Fruit fly (Drosophila melanogaster) whole organism, prepupa: ENCODE data around the gene CG15414.

Experiments
- Blimp-1 ChIP-seq: fragments of 200-800 bp; sonication (Bioruptor generic); optimal IDR thresholded peaks from 3 replicates; lab custom pipeline; 2017; ENCODE audit warnings: missing biosample characterization, missing genetic modification characterization, mild to moderate bottlenecking, moderate library complexity, missing genetic modification reagents
- CG10631 ChIP-seq: fragments of 200-800 bp; sonication (Bioruptor generic); optimal IDR thresholded peaks from 2 replicates; lab custom pipeline; 2016; ENCODE audit warnings: missing biosample characterization, missing genetic modification characterization
- CG10669 ChIP-seq: fragments of 200-800 bp; sonication (Bioruptor generic); optimal IDR thresholded peaks from 3 replicates; lab custom pipeline; 2018; ENCODE audit warnings: missing biosample characterization, mild to moderate bottlenecking, missing genetic modification characterization, moderate library complexity
- CG11294 ChIP-seq: fragments of 200-800 bp; sonication (Bioruptor generic); IDR thresholded peaks from 2 replicates; pipeline ENCODE4 v1.3.6; 2022; ENCODE audit warnings: missing biosample characterization, missing genetic modification characterization
- CG11762 ChIP-seq: fragments of 200-800 bp; sonication (Bioruptor generic); optimal IDR thresholded peaks from 3 replicates; lab custom pipeline; 2016; ENCODE audit warnings: missing biosample characterization, missing genetic modification characterization; ENCODE audit not compliant: insufficient read depth
- CG11902 ChIP-seq: fragments of 200-800 bp; sonication (Bioruptor generic); optimal IDR thresholded peaks from 3 replicates; lab custom pipeline; 2016; ENCODE audit warnings: missing biosample characterization, missing genetic modification characterization
- CG15336 ChIP-seq: fragments of 200-800 bp; sonication (Bioruptor generic); IDR thresholded peaks from 2 replicates; pipeline ENCODE4 v1.3.6; 2022; ENCODE audit warnings: missing biosample characterization, missing genetic modification characterization
- CG1621 ChIP-seq: fragments of 200-800 bp; sonication (Bioruptor generic); optimal IDR thresholded peaks from 3 replicates; lab custom pipeline; 2018; ENCODE audit warnings: missing biosample characterization, mild to moderate bottlenecking, missing genetic modification characterization
- CG16779 ChIP-seq: fragments of 200-800 bp; sonication (Bioruptor generic); optimal IDR thresholded peaks from 3 replicates; lab custom pipeline; 2017; ENCODE audit warnings: missing biosample characterization, mild to moderate bottlenecking, missing genetic modification characterization
- CG31627 ChIP-seq: fragments of 200-800 bp; sonication (Bioruptor generic); optimal IDR thresholded peaks from 3 replicates; lab custom pipeline; 2016; ENCODE audit warnings: missing biosample characterization, missing genetic modification characterization
- CG32006 ChIP-seq: fragments of 200-800 bp; sonication (Bioruptor generic); optimal IDR thresholded peaks from 3 replicates; lab custom pipeline; 2017; ENCODE audit warnings: missing biosample characterization, mild to moderate bottlenecking, missing genetic modification characterization
- CG4318 ChIP-seq: fragments of 200-800 bp; sonication (Bioruptor generic); optimal IDR thresholded peaks from 3 replicates; lab custom pipeline; 2017; ENCODE audit warnings: missing biosample characterization, mild to moderate bottlenecking, missing genetic modification characterization
- CG6163 ChIP-seq: fragments of 200-800 bp; sonication (Bioruptor generic); IDR thresholded peaks from 3 replicates; pipeline ENCODE4 v1.3.6; 2022; ENCODE audit warnings: missing biosample characterization, missing genetic modification characterization
- CG6808 ChIP-seq: fragments of 200-800 bp; sonication (Bioruptor generic); optimal IDR thresholded peaks from 3 replicates; lab custom pipeline; 2017; ENCODE audit warnings: missing biosample characterization, missing genetic modification characterization, mild to moderate bottlenecking, moderate library complexity, missing genetic modification reagents
- CG6854 ChIP-seq: fragments of 200-800 bp; sonication (Bioruptor generic); optimal IDR thresholded peaks from 2 replicates; lab custom pipeline; 2017; ENCODE audit warnings: missing biosample characterization, mild to moderate bottlenecking, missing genetic modification characterization
- CG7368 ChIP-seq: fragments of 200-800 bp; sonication (Bioruptor generic); optimal IDR thresholded peaks from 3 replicates; lab custom pipeline; 2016; ENCODE audit warnings: missing biosample characterization, missing genetic modification characterization
- CG8119 ChIP-seq: fragments of 200-800 bp; sonication (Bioruptor generic); IDR thresholded peaks from 3 replicates; pipeline ENCODE4 v1.3.6; 2022; ENCODE audit warnings: missing biosample characterization, missing genetic modification characterization
- CG8319 ChIP-seq: fragments of 200-800 bp; sonication (Bioruptor generic); optimal IDR thresholded peaks from 3 replicates; lab custom pipeline; 2016; ENCODE audit warnings: missing biosample characterization, missing genetic modification characterization
- CG8632 ChIP-seq: fragments of 200-800 bp; sonication (Bioruptor generic); optimal IDR thresholded peaks from 3 replicates; lab custom pipeline; 2016; ENCODE audit warnings: missing biosample characterization, missing genetic modification characterization
- CG9139 ChIP-seq: fragments of 200-800 bp; sonication (Bioruptor generic); optimal IDR thresholded peaks from 3 replicates; lab custom pipeline; 2017; ENCODE audit warnings: missing biosample characterization, mild to moderate bottlenecking, missing genetic modification characterization
- Eip75B ChIP-seq: fragments of 200-800 bp; sonication (Bioruptor generic); optimal IDR thresholded peaks from 3 replicates; lab custom pipeline; 2016; ENCODE audit warnings: missing biosample characterization, missing genetic modification characterization
- Eip78C ChIP-seq: fragments of 200-800 bp; sonication (Bioruptor generic); peaks from one replicate; lab custom pipeline; 2016; ENCODE audit warnings: missing biosample characterization, missing genetic modification characterization
- Eip93F ChIP-seq: fragments of 200-800 bp; sonication (Bioruptor generic); optimal IDR thresholded peaks from 2 replicates; lab custom pipeline; 2016; ENCODE audit warnings: missing biosample characterization, mild to moderate bottlenecking, missing genetic modification characterization
- Ets21C ChIP-seq: fragments of 200-800 bp; sonication (Bioruptor generic); optimal IDR thresholded peaks from 3 replicates; lab custom pipeline; 2016; ENCODE audit warnings: missing biosample characterization, missing genetic modification characterization
- Ets96B ChIP-seq: fragments of 200-800 bp; optimal IDR thresholded peaks from 2 replicates; lab custom pipeline; 2019; ENCODE audit warnings: missing biosample characterization, mild to moderate bottlenecking, missing genetic modification characterization, moderate library complexity
- Gug ChIP-seq: fragments of 200-800 bp; sonication (Bioruptor generic); IDR thresholded peaks from 2 replicates; pipeline ENCODE4 v1.3.6; 2022; ENCODE audit warnings: missing biosample characterization, missing genetic modification characterization
- Hr38 ChIP-seq: sonication (Bioruptor generic); optimal IDR thresholded peaks from 2 replicates; lab custom pipeline; 2016; ENCODE audit warnings: missing biosample characterization, missing genetic modification characterization
- Hr39 ChIP-seq: fragments of 200-800 bp; sonication (Bioruptor generic); optimal IDR thresholded peaks from 2 replicates; lab custom pipeline; 2016; ENCODE audit warnings: missing biosample characterization, missing genetic modification characterization
- Hr4 ChIP-seq: fragments of 200-800 bp; sonication (Bioruptor generic); optimal IDR thresholded peaks from 3 replicates; lab custom pipeline; 2016; ENCODE audit warnings: missing biosample characterization, missing genetic modification characterization
- Lpt ChIP-seq: fragments of 200-800 bp; sonication (Bioruptor generic); optimal IDR thresholded peaks from 3 replicates; lab custom pipeline; 2016; ENCODE audit warnings: missing biosample characterization, missing genetic modification characterization
- Met ChIP-seq: fragments of 200-800 bp; sonication (Bioruptor generic); optimal IDR thresholded peaks from 3 replicates; lab custom pipeline; 2016; ENCODE audit warnings: missing biosample characterization, missing genetic modification characterization
- OdsH ChIP-seq: fragments of 200-800 bp; sonication (Bioruptor generic); optimal IDR thresholded peaks from 3 replicates; lab custom pipeline; 2016; ENCODE audit warnings: missing biosample characterization, missing genetic modification characterization
- Smox ChIP-seq: fragments of 200-800 bp; sonication (Bioruptor generic); optimal IDR thresholded peaks from 3 replicates; lab custom pipeline; 2016; ENCODE audit warnings: missing biosample characterization, missing genetic modification characterization
- Sox102F ChIP-seq: fragments of 200-800 bp; sonication (Bioruptor generic); optimal IDR thresholded peaks from 2 replicates; lab custom pipeline; 2016; ENCODE audit warnings: missing biosample characterization, mild to moderate bottlenecking, missing genetic modification characterization
- Sox14 ChIP-seq: fragments of 200-800 bp; sonication (Bioruptor generic); optimal IDR thresholded peaks from 3 replicates; lab custom pipeline; 2016; ENCODE audit warnings: missing biosample characterization, missing genetic modification characterization
- Sox15 ChIP-seq: fragments of 200-800 bp; sonication (Bioruptor generic); optimal IDR thresholded peaks from 3 replicates; lab custom pipeline; 2016; ENCODE audit warnings: missing biosample characterization, missing genetic modification characterization
- achi ChIP-seq: fragments of 200-800 bp; sonication (Bioruptor generic); optimal IDR thresholded peaks from 3 replicates; lab custom pipeline; 2016; ENCODE audit warnings: missing biosample characterization, missing genetic modification characterization
- acj6 ChIP-seq: fragments of 200-800 bp; sonication (Bioruptor generic); optimal IDR thresholded peaks from 3 replicates; lab custom pipeline; 2016; ENCODE audit warnings: missing biosample characterization, missing genetic modification characterization
- cyc ChIP-seq: fragments of 200-800 bp; sonication (Bioruptor generic); optimal IDR thresholded peaks from 3 replicates; lab custom pipeline; 2016; ENCODE audit warnings: missing biosample characterization, missing genetic modification characterization
- dac ChIP-seq: fragments of 200-800 bp; sonication (Bioruptor generic); optimal IDR thresholded peaks from 2 replicates; lab custom pipeline; 2017; ENCODE audit warnings: missing biosample characterization, mild to moderate bottlenecking, missing genetic modification characterization
- dsx ChIP-seq: fragments of 200-800 bp; optimal IDR thresholded peaks from 3 replicates; lab custom pipeline; 2019; ENCODE audit warnings: missing biosample characterization, mild to moderate bottlenecking, missing genetic modification characterization, moderate library complexity; ENCODE audit not compliant: poor library complexity, severe bottlenecking
- eg ChIP-seq: fragments of 200-800 bp; sonication (Bioruptor generic); IDR thresholded peaks from 3 replicates; pipeline ENCODE4 v1.3.6; 2022; ENCODE audit warnings: missing biosample characterization, missing genetic modification characterization
- esn ChIP-seq: fragments of 200-800 bp; sonication (Bioruptor generic); optimal IDR thresholded peaks from 2 replicates; lab custom pipeline; 2016; ENCODE audit warnings: missing biosample characterization, mild to moderate bottlenecking, missing genetic modification characterization, moderate library complexity
- fd59A ChIP-seq: fragments of 200-800 bp; sonication (Bioruptor generic); optimal IDR thresholded peaks from 2 replicates; lab custom pipeline; 2017; ENCODE audit warnings: missing biosample characterization, mild to moderate bottlenecking, missing genetic modification characterization, missing genetic modification reagents
- fkh ChIP-seq: fragments of 200-800 bp; sonication (Bioruptor generic); optimal IDR thresholded peaks from 3 replicates; lab custom pipeline; 2017; ENCODE audit warnings: missing biosample characterization, mild to moderate bottlenecking, missing genetic modification characterization, moderate library complexity
- lz ChIP-seq: fragments of 200-800 bp; sonication (Bioruptor generic); optimal IDR thresholded peaks from 3 replicates; lab custom pipeline; 2016; ENCODE audit warnings: missing biosample characterization, missing genetic modification characterization
- net ChIP-seq: fragments of 200-800 bp; sonication (Bioruptor generic); optimal IDR thresholded peaks from 3 replicates; lab custom pipeline; 2016; ENCODE audit warnings: missing biosample characterization, missing genetic modification characterization
- pdm3 ChIP-seq: fragments of 200-800 bp; sonication (Bioruptor generic); optimal IDR thresholded peaks from 3 replicates; lab custom pipeline; 2016; ENCODE audit warnings: missing biosample characterization, missing genetic modification characterization
- salr ChIP-seq, 2 experiments: fragments of 200-800 bp; sonication (Bioruptor generic); optimal IDR thresholded peaks; 3 replicates each; lab custom pipeline; 2016 to 2018; ENCODE audit warnings: missing biosample characterization in 2 of 2, missing genetic modification characterization in 2 of 2, mild to moderate bottlenecking in 1 of 2
- ss ChIP-seq, 2 experiments: fragments of 200-800 bp; sonication (Bioruptor generic); optimal IDR thresholded peaks; 2 replicates in 1 of 2; 3 replicates in 1 of 2; lab custom pipeline; 2017 to 2018; ENCODE audit warnings: mild to moderate bottlenecking in 2 of 2, missing biosample characterization in 2 of 2, missing genetic modification characterization in 2 of 2, moderate library complexity in 1 of 2
- topi ChIP-seq: fragments of 200-800 bp; sonication (Bioruptor generic); optimal IDR thresholded peaks from 3 replicates; lab custom pipeline; 2016; ENCODE audit warnings: missing biosample characterization, missing genetic modification characterization
- vri ChIP-seq: fragments of 200-800 bp; sonication (Bioruptor generic); optimal IDR thresholded peaks from 3 replicates; lab custom pipeline; 2016; ENCODE audit warnings: missing biosample characterization, mild to moderate bottlenecking, missing genetic modification characterization

CG15414 gene

DNA sequence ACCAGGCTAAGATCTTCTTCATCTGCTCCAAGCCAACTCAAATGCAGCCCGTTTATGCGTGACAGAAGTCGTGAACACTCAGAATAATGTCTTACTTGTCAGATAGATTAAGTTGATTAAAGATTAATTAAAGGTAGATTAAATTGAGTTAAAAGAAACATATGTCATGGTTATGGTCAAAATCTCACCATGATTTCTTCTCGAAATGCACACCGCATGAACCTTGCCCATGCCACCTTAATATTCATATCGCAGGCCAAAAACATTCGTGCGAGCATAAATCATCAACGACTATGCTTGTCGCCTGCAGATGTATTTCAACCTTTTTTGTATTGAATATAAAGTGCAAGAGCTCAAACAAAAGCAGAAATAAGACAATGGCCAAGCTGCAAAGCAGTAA lies 53.8 kb downstream of the CG15414 start:
- TF ChIP-seq Lpt (GFP tag; lab: Kevin White, UChicago) = peak; percentile 70
- TF ChIP-seq CG4318 (GFP tag; lab: Kevin White, UChicago) = peak; percentile 57
- peak; percentile 83 for TF ChIP-seq CG10631 (GFP tag; lab: Kevin White, UChicago)
- TF ChIP-seq CG9139 (GFP tag; lab: Kevin White, UChicago) = no peak
- peak; percentile 75 for TF ChIP-seq cyc
- peak; percentile 83 for TF ChIP-seq topi
- peak; percentile 66 for TF ChIP-seq CG8632 (GFP tag; lab: Kevin White, UChicago)
- TF ChIP-seq CG7368 (GFP tag; lab: Kevin White, UChicago) = peak; percentile 71
- peak; percentile 95 for TF ChIP-seq vri (GFP tag; lab: Kevin White, UChicago)
- TF ChIP-seq CG15336 (GFP tag; lab: Robert Waterston, UW) = peak; percentile 94
- TF ChIP-seq CG31627 (GFP tag; lab: Kevin White, UChicago) = peak; percentile 87
- peak; percentile 83 for TF ChIP-seq Smox (GFP tag; lab: Kevin White, UChicago)
- TF ChIP-seq dsx (GFP tag; lab: Kevin White, UChicago) = peak; percentile 71
- TF ChIP-seq Sox15 (GFP tag; lab: Kevin White, UChicago) = no peak
- TF ChIP-seq Gug = peak; percentile 69
- TF ChIP-seq CG10669 = peak; percentile 52
- peak; percentile 63 for TF ChIP-seq CG11762 (GFP tag; lab: Kevin White, UChicago)
- peak; percentile 15 for TF ChIP-seq CG11902 (GFP tag; lab: Kevin White, UChicago)
- TF ChIP-seq CG6854 = no peak
- peak; percentile 63 for TF ChIP-seq CG11294 (GFP tag; lab: Robert Waterston, UW)
- TF ChIP-seq Eip75B (GFP tag; lab: Kevin White, UChicago) = peak; percentile 80
- TF ChIP-seq CG8319 (GFP tag; lab: Kevin White, UChicago) = peak; percentile 35
- TF ChIP-seq Hr39 (GFP tag; lab: Kevin White, UChicago) = peak; percentile 83
- peak; percentile 81 for TF ChIP-seq CG32006 (GFP tag; lab: Kevin White, UChicago)
- peak; percentile 88 for TF ChIP-seq Hr4 (GFP tag; lab: Kevin White, UChicago)
- no peak for TF ChIP-seq Hr38 (GFP tag; lab: Kevin White, UChicago)
- TF ChIP-seq salr (GFP tag; optimal IDR thresholded peaks at IDR 0.05; lab: Kevin White, UChicago) = peak; percentile 59 to 81
- TF ChIP-seq eg (GFP tag; lab: Robert Waterston, UW) = peak; percentile 91
- TF ChIP-seq CG6163 = peak; percentile 95
- TF ChIP-seq acj6 (GFP tag; lab: Kevin White, UChicago) = peak; percentile 76
- peak; percentile 92 for TF ChIP-seq pdm3
- peak; percentile 93 for TF ChIP-seq OdsH
- peak; percentile 76 for TF ChIP-seq CG1621 (tag; lab: Kevin White, UChicago)
- TF ChIP-seq net (GFP tag; lab: Kevin White, UChicago) = peak; percentile 73
- peak; percentile 84 for TF ChIP-seq dac (GFP tag; lab: Kevin White, UChicago)
- TF ChIP-seq Sox14 (GFP tag; lab: Kevin White, UChicago) = peak; percentile 93
- TF ChIP-seq fkh = no peak
- peak; percentile 46 to 68 for TF ChIP-seq ss (GFP tag; optimal IDR thresholded peaks at IDR 0.05; lab: Kevin White, UChicago)
- peak; percentile 94 for TF ChIP-seq Eip78C (GFP tag; lab: Kevin White, UChicago)
- peak; percentile 53 for TF ChIP-seq Eip93F (GFP tag; lab: Kevin White, UChicago)
- TF ChIP-seq Met (GFP tag; lab: Kevin White, UChicago) = peak; percentile 89
- peak; percentile 66 for TF ChIP-seq Blimp-1 (GFP tag; lab: Kevin White, UChicago)
- peak; percentile 84 for TF ChIP-seq lz
- TF ChIP-seq Sox102F (GFP tag; lab: Kevin White, UChicago) = peak; percentile 95
- TF ChIP-seq CG16779 = peak; percentile 34
- TF ChIP-seq achi (GFP tag; lab: Kevin White, UChicago) = peak; percentile 83
- peak; percentile 78 for TF ChIP-seq fd59A (GFP tag; lab: Kevin White, UChicago)
- TF ChIP-seq Ets21C (GFP tag; lab: Kevin White, UChicago) = peak; percentile 89
- peak; percentile 53 for TF ChIP-seq CG6808 (GFP tag; lab: Kevin White, UChicago)
- TF ChIP-seq esn (GFP tag; lab: Kevin White, UChicago) = peak; percentile 96
- TF ChIP-seq CG8119 = peak; percentile 93
- TF ChIP-seq Ets96B (tag; lab: Kevin White, UChicago) = peak; percentile 63
